Fruit fly (Drosophila melanogaster) whole organism, embryonic: ENCODE data around the gene sip3.

Experiments used
- CG12155 ChIP-seq: fragments of 200-800 bp; sonication (Bioruptor generic); optimal IDR thresholded peaks from 3 replicates; lab custom pipeline; 2016; ENCODE audit warnings: missing biosample characterization, missing genetic modification characterization
- CG12659 ChIP-seq: fragments of 200-800 bp; sonication (Bioruptor generic); optimal IDR thresholded peaks from 3 replicates; lab custom pipeline; 2017; ENCODE audit warnings: mild to moderate bottlenecking, missing biosample characterization, missing genetic modification reagents, missing genetic modification characterization
- CG1602 ChIP-seq: fragments of 200-800 bp; sonication (Bioruptor generic); optimal IDR thresholded peaks from 3 replicates; lab custom pipeline; 2016; ENCODE audit warnings: missing biosample characterization, missing genetic modification characterization
- CG1832 ChIP-seq: fragments of 200-800 bp; sonication (Bioruptor generic); optimal IDR thresholded peaks from 2 replicates; lab custom pipeline; 2017; ENCODE audit warnings: missing biosample characterization, mild to moderate bottlenecking, missing genetic modification characterization, inconsistent platforms
- CG2712 ChIP-seq: fragments of 200-800 bp; optimal IDR thresholded peaks from 3 replicates; lab custom pipeline; 2019; ENCODE audit warnings: missing biosample characterization, mild to moderate bottlenecking, missing genetic modification characterization, moderate library complexity
- CG30431 ChIP-seq: fragments of 200-800 bp; sonication (Bioruptor generic); optimal IDR thresholded peaks from 2 replicates; lab custom pipeline; 2017; ENCODE audit warnings: missing biosample characterization, missing genetic modification characterization
- CG32532 ChIP-seq: fragments of 200-800 bp; sonication (Bioruptor generic); IDR thresholded peaks from 2 replicates; pipeline ENCODE4 v1.3.6; 2022; ENCODE audit warnings: missing biosample characterization, missing genetic modification characterization
- CG4617 ChIP-seq: fragments of 200-800 bp; sonication (Bioruptor generic); optimal IDR thresholded peaks from 3 replicates; lab custom pipeline; 2016; ENCODE audit warnings: missing biosample characterization, missing genetic modification characterization, borderline replicate concordance
- CG5953 ChIP-seq: fragments of 200-800 bp; sonication (Bioruptor generic); IDR thresholded peaks from 2 replicates; pipeline ENCODE4 v1.3.6; 2022; ENCODE audit warnings: missing biosample characterization, missing genetic modification characterization
- CG7987 ChIP-seq: fragments of 200-800 bp; sonication (Bioruptor generic); optimal IDR thresholded peaks from 2 replicates; lab custom pipeline; 2018; ENCODE audit warnings: missing biosample characterization, mild to moderate bottlenecking, missing genetic modification characterization, moderate library complexity
- Camta ChIP-seq: fragments of 200-800 bp; sonication (Bioruptor generic); optimal IDR thresholded peaks from 2 replicates; lab custom pipeline; 2016; ENCODE audit warnings: missing biosample characterization, missing genetic modification characterization
- Drgx ChIP-seq: fragments of 200-800 bp; sonication (Bioruptor generic); IDR thresholded peaks from 2 replicates; pipeline ENCODE4 v1.3.6; 2022; ENCODE audit warnings: missing biosample characterization, missing genetic modification characterization
- E2f2 ChIP-seq: fragments of 200-800 bp; sonication (Bioruptor generic); IDR thresholded peaks from 2 replicates; pipeline ENCODE4 v1.3.6; 2022; ENCODE audit warnings: missing biosample characterization, missing genetic modification characterization
- Ets65A ChIP-seq: fragments of 200-800 bp; sonication (Bioruptor generic); peaks from one replicate; lab custom pipeline; 2016; ENCODE audit warnings: missing biosample characterization, missing genetic modification characterization
- H15 ChIP-seq: fragments of 200-800 bp; sonication (Bioruptor generic); IDR thresholded peaks from 3 replicates; pipeline ENCODE4 v1.3.6; 2022; ENCODE audit warnings: missing biosample characterization, missing genetic modification characterization
- Hey ChIP-seq: fragments of 200-800 bp; sonication (Bioruptor generic); optimal IDR thresholded peaks from 3 replicates; lab custom pipeline; 2018; ENCODE audit warnings: missing biosample characterization, mild to moderate bottlenecking, missing genetic modification characterization
- HmgZ ChIP-seq: fragments of 200-800 bp; sonication (Bioruptor generic); optimal IDR thresholded peaks from 2 replicates; lab custom pipeline; 2018; ENCODE audit warnings: missing biosample characterization, mild to moderate bottlenecking, missing genetic modification characterization
- Hr3 ChIP-seq: fragments of 200-800 bp; sonication (Bioruptor generic); optimal IDR thresholded peaks from 3 replicates; lab custom pipeline; 2016; ENCODE audit warnings: missing biosample characterization, missing genetic modification characterization
- Hsf ChIP-seq: fragments of 200-800 bp; sonication (Bioruptor generic); optimal IDR thresholded peaks from 3 replicates; lab custom pipeline; 2016; ENCODE audit warnings: missing biosample characterization, missing genetic modification characterization
- NK7.1 ChIP-seq: fragments of 200-800 bp; sonication (Bioruptor generic); optimal IDR thresholded peaks from 3 replicates; lab custom pipeline; 2016; ENCODE audit warnings: missing biosample characterization, missing genetic modification characterization
- Pdp1 ChIP-seq, 2 experiments: fragments of 200-800 bp; sonication (Bioruptor generic); optimal IDR thresholded peaks; 3 replicates each; lab custom pipeline; 2016; ENCODE audit warnings: missing biosample characterization in 2 of 2, missing genetic modification characterization in 2 of 2, mild to moderate bottlenecking in 1 of 2, moderate library complexity in 1 of 2
- Ravus ChIP-seq: fragments of 200-800 bp; sonication (Bioruptor generic); IDR thresholded peaks from 2 replicates; pipeline ENCODE4 v1.3.6; 2022; ENCODE audit warnings: missing biosample characterization, missing genetic modification characterization
- Sox100B ChIP-seq: fragments of 200-800 bp; sonication (Bioruptor generic); optimal IDR thresholded peaks from 3 replicates; lab custom pipeline; 2018; ENCODE audit warnings: missing biosample characterization, mild to moderate bottlenecking, missing genetic modification characterization
- Trl ChIP-seq, 3 experiments: fragments of >200 bp in 2 of 3; fragments of 200-800 bp in 1 of 3; sonication (Bioruptor generic) in 1 of 3; optimal IDR thresholded peaks; 2 replicates in 1 of 3; 3 replicates in 2 of 3; lab custom pipeline; 2016 to 2017; ENCODE audit warnings: missing biosample characterization in 1 of 3, missing genetic modification characterization in 1 of 3
- ase ChIP-seq: fragments of 200-800 bp; sonication (Bioruptor generic); IDR thresholded peaks from 3 replicates; pipeline ENCODE4 v1.3.6; 2022; ENCODE audit warnings: missing biosample characterization, missing genetic modification characterization
- cg ChIP-seq: fragments of 200-800 bp; sonication (Bioruptor generic); optimal IDR thresholded peaks from 3 replicates; lab custom pipeline; 2019; ENCODE audit warnings: missing biosample characterization, mild to moderate bottlenecking, missing genetic modification characterization, moderate library complexity
- chif ChIP-seq, 2 experiments: fragments of 200-800 bp; sonication (Bioruptor generic); optimal IDR thresholded peaks; 3 replicates each; lab custom pipeline; 2016; ENCODE audit warnings: missing biosample characterization in 2 of 2, missing genetic modification characterization in 2 of 2
- chm ChIP-seq: fragments of 200-800 bp; sonication (Bioruptor generic); IDR thresholded peaks from 2 replicates; pipeline ENCODE4 v1.3.6; 2022; ENCODE audit warnings: missing biosample characterization, missing genetic modification characterization
- crol ChIP-seq: fragments of 200-800 bp; sonication (Bioruptor generic); IDR thresholded peaks from 2 replicates; pipeline ENCODE4 v1.3.6; 2022; ENCODE audit warnings: missing biosample characterization, missing genetic modification characterization
- dan ChIP-seq: fragments of 200-800 bp; sonication (Bioruptor generic); IDR thresholded peaks from 2 replicates; pipeline ENCODE4 v1.3.6; 2022; ENCODE audit warnings: missing biosample characterization, missing genetic modification characterization
- dysf ChIP-seq: fragments of 200-800 bp; sonication (Bioruptor generic); IDR thresholded peaks from 3 replicates; pipeline ENCODE4 v1.3.6; 2022; ENCODE audit warnings: missing biosample characterization, missing genetic modification characterization
- en ChIP-seq: fragments of 200-800 bp; sonication (Bioruptor generic); optimal IDR thresholded peaks from 2 replicates; lab custom pipeline; 2016; ENCODE audit warnings: missing biosample characterization, missing genetic modification characterization
- gem ChIP-seq: fragments of 200-800 bp; sonication (Bioruptor generic); optimal IDR thresholded peaks from 2 replicates; lab custom pipeline; 2019; ENCODE audit warnings: missing biosample characterization, mild to moderate bottlenecking, missing genetic modification characterization, moderate library complexity
- hb ChIP-seq: fragments of 200-800 bp; sonication (Bioruptor generic); IDR thresholded peaks from 3 replicates; pipeline ENCODE4 v1.3.6; 2022; ENCODE audit warnings: missing biosample characterization, missing genetic modification characterization; ENCODE audit not compliant: partially characterized antibody
- ind ChIP-seq: fragments of 200-800 bp; sonication (Bioruptor generic); optimal IDR thresholded peaks from 3 replicates; lab custom pipeline; 2016; ENCODE audit warnings: missing biosample characterization, missing genetic modification characterization
- kah ChIP-seq: fragments of 200-800 bp; sonication (Bioruptor generic); optimal IDR thresholded peaks from 2 replicates; lab custom pipeline; 2018; ENCODE audit warnings: missing biosample characterization, mild to moderate bottlenecking, missing genetic modification characterization
- nerfin-1 ChIP-seq: fragments of 200-800 bp; sonication (Bioruptor generic); optimal IDR thresholded peaks from 3 replicates; lab custom pipeline; 2019; ENCODE audit warnings: missing biosample characterization, mild to moderate bottlenecking, missing genetic modification characterization, moderate library complexity
- phol ChIP-seq: fragments of 200-800 bp; sonication (Bioruptor generic); optimal IDR thresholded peaks from 3 replicates; lab custom pipeline; 2018; ENCODE audit warnings: missing biosample characterization, mild to moderate bottlenecking, missing genetic modification characterization, moderate library complexity
- prd ChIP-seq, 3 experiments: fragments of >200 bp in 2 of 3; fragments of 200-800 bp in 1 of 3; sonication (Bioruptor generic) in 1 of 3; optimal IDR thresholded peaks in 2 of 3; IDR thresholded peaks in 1 of 3; 2 replicates in 2 of 3; 3 replicates in 1 of 3; pipeline versions ENCODE4 v1.3.6 to Lab custom; 2017 to 2022; ENCODE audit warnings: missing biosample characterization in 1 of 3, missing genetic modification characterization in 1 of 3
- pum ChIP-seq: fragments of 200-800 bp; sonication (Bioruptor generic); optimal IDR thresholded peaks from 2 replicates; lab custom pipeline; 2016; ENCODE audit warnings: missing biosample characterization, missing genetic modification characterization
- pzg ChIP-seq: fragments of 200-800 bp; sonication (Bioruptor generic); optimal IDR thresholded peaks from 3 replicates; lab custom pipeline; 2018; ENCODE audit warnings: missing biosample characterization, mild to moderate bottlenecking, missing genetic modification characterization, moderate library complexity
- sens ChIP-seq: fragments of 200-800 bp; sonication (Bioruptor generic); peaks from one replicate; lab custom pipeline; 2016; ENCODE audit warnings: missing biosample characterization, missing genetic modification characterization
- sqz ChIP-seq: fragments of 200-800 bp; sonication (Bioruptor generic); optimal IDR thresholded peaks from 3 replicates; lab custom pipeline; 2018; ENCODE audit warnings: missing biosample characterization, mild to moderate bottlenecking, missing genetic modification characterization
- stwl ChIP-seq: fragments of 200-800 bp; sonication (Bioruptor generic); optimal IDR thresholded peaks from 3 replicates; lab custom pipeline; 2018; ENCODE audit warnings: missing biosample characterization, mild to moderate bottlenecking, missing genetic modification characterization, moderate library complexity
- tll ChIP-seq, 2 experiments: fragments of 200-800 bp in 1 of 2; fragments of >200 bp in 1 of 2; sonication (Bioruptor generic) in 1 of 2; optimal IDR thresholded peaks; 2 replicates each; lab custom pipeline; 2017 to 2019; ENCODE audit warnings: missing biosample characterization in 2 of 2, missing genetic modification characterization in 2 of 2, mild to moderate bottlenecking in 1 of 2, moderate library complexity in 1 of 2
- unc-4 ChIP-seq: fragments of 200-800 bp; sonication (Bioruptor generic); IDR thresholded peaks from 2 replicates; pipeline ENCODE4 v1.3.6; 2022; ENCODE audit warnings: missing biosample characterization, missing genetic modification characterization; ENCODE audit not compliant: partially characterized antibody
- wdn ChIP-seq: fragments of 200-800 bp; sonication (Bioruptor generic); IDR thresholded peaks from 2 replicates; pipeline ENCODE4 v1.3.6; 2022; ENCODE audit warnings: missing biosample characterization, missing genetic modification characterization
- wek ChIP-seq: fragments of 200-800 bp; sonication (Bioruptor generic); optimal IDR thresholded peaks from 3 replicates; lab custom pipeline; 2018; ENCODE audit warnings: missing biosample characterization, mild to moderate bottlenecking, missing genetic modification characterization, moderate library complexity

sip3 gene

DNA sequence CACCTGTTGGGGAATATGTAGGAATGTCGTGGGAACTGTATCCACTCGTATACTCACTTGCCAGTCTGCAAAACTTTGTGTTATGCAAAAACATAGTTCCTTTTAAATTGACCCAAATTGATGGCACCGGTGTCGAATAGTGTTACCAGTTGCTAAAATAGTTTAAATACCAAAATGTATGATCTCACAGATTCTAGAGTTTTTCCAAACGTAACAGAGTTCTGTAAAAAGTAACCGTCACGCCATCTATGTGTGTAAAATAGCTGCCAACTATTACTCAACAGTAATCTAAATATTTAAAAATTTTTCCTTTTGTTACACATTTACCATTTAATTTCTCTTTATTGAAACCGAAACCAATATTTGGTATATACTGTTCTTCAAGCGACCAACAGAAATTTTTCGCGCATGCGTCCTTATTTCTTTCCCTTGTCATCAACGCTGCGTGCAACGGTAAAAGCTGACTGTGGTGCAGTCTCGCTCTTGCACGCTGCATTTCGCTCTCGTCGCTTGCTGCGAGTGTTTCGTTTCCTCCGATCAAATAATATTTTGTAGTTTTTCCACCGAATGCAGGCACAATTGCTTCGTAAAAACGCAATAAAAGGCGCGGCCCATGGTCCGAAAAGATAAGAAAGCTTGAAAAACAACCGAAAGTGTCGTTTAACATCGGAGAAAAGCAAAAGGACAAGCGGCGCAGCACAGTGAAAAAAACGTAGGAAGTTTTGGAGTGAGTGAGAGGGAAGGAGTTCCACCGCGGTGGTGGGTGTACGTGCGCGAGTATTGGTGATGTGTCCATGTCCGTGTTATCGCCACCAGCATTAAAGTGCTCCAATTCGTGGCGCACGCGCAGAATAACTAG, 40.3 kb downstream of the sip3 start, which contains the start of the genes FeCH and RhoGAP100F (continued):
- TF ChIP-seq pzg (GFP tag; lab: Kevin White, UChicago), result peak; percentile 60
- TF ChIP-seq stwl, result peak; percentile 61
- peak; percentile 44 for TF ChIP-seq CG12155 (GFP tag; lab: Kevin White, UChicago)
- peak; percentile 49 for TF ChIP-seq CG12659 (GFP tag; lab: Kevin White, UChicago)
- TF ChIP-seq Trl (optimal IDR thresholded peaks at IDR 0.05; lab: Kevin White, UChicago), result peak in 1 of 2 experiments; percentile 41
- no peak for TF ChIP-seq Trl (GFP tag; optimal IDR thresholded peaks at IDR 0.05; lab: Kevin White, UChicago)
- no peak for TF ChIP-seq Drgx
- no peak for TF ChIP-seq Hsf (GFP tag; lab: Kevin White, UChicago)
- no peak for TF ChIP-seq wek
- TF ChIP-seq E2f2 (GFP tag; lab: Robert Waterston, UW), result peak; percentile 64
- TF ChIP-seq H15 (GFP tag; lab: Robert Waterston, UW), result no peak
- TF ChIP-seq Hey (tag; lab: Kevin White, UChicago), result no peak
- no peak for TF ChIP-seq chm (GFP tag; lab: Robert Waterston, UW)
- TF ChIP-seq CG30431 (GFP tag; lab: Kevin White, UChicago), result no peak
- peak; percentile 29 for TF ChIP-seq sens (GFP tag; lab: Kevin White, UChicago)
- TF ChIP-seq unc-4 (GFP tag; lab: Robert Waterston, UW), result 0 out of 2 replicates have a peak, but pooled peaks have one; percentile 26
- peak in 1 of 2 experiments; percentile 96 for TF ChIP-seq Pdp1 (GFP tag; optimal IDR thresholded peaks at IDR 0.05; lab: Kevin White, UChicago)
- TF ChIP-seq Sox100B (GFP tag; lab: Kevin White, UChicago), result no peak
- no peak for TF ChIP-seq kah
- no peak for TF ChIP-seq nerfin-1 (tag; lab: Kevin White, UChicago)
- TF ChIP-seq crol, result no peak
- no peak for TF ChIP-seq hb (GFP tag; lab: Robert Waterston, UW)
- TF ChIP-seq Ets65A, result peak; percentile 29
- no peak for TF ChIP-seq Camta
- TF ChIP-seq prd (optimal IDR thresholded peaks at IDR 0.05; lab: Kevin White, UChicago), result no peak
- TF ChIP-seq prd (GFP tag; IDR thresholded peaks at IDR 0.05; lab: Robert Waterston, UW), result no peak
- peak; percentile 2 for TF ChIP-seq HmgZ (tag; lab: Kevin White, UChicago)
- TF ChIP-seq sqz (GFP tag; lab: Kevin White, UChicago), result peak; percentile 52
- no peak for TF ChIP-seq tll (GFP tag; optimal IDR thresholded peaks at IDR 0.05; lab: Kevin White, UChicago)
- TF ChIP-seq Hr3 (GFP tag; lab: Kevin White, UChicago), result peak; percentile 49
- TF ChIP-seq wdn, result no peak
- TF ChIP-seq CG32532 (GFP tag; lab: Robert Waterston, UW), result no peak
- TF ChIP-seq ind (GFP tag; lab: Kevin White, UChicago), result no peak
- TF ChIP-seq phol (tag; lab: Kevin White, UChicago), result no peak
- TF ChIP-seq CG1602 (GFP tag; lab: Kevin White, UChicago), result no peak
- TF ChIP-seq chif (GFP tag; optimal IDR thresholded peaks at IDR 0.05; lab: Kevin White, UChicago), result no peak
- peak; percentile 3 for TF ChIP-seq CG2712 (tag; lab: Kevin White, UChicago)
- TF ChIP-seq CG5953 (GFP tag; lab: Robert Waterston, UW), result no peak
- 0 out of 3 replicates have a peak, but pooled peaks have one; percentile 16 for TF ChIP-seq dysf (GFP tag; lab: Robert Waterston, UW)
- TF ChIP-seq Ravus (GFP tag; lab: Robert Waterston, UW), result no peak
- no peak for TF ChIP-seq CG7987
- no peak for TF ChIP-seq ase (GFP tag; lab: Robert Waterston, UW)
- no peak for TF ChIP-seq gem (tag; lab: Kevin White, UChicago)
- no peak for TF ChIP-seq en (GFP tag; lab: Kevin White, UChicago)
- TF ChIP-seq CG1832, result peak; percentile 36
- no peak for TF ChIP-seq pum (GFP tag; lab: Kevin White, UChicago)
- no peak for TF ChIP-seq dan (GFP tag; lab: Robert Waterston, UW)
- TF ChIP-seq cg (GFP tag; lab: Kevin White, UChicago), result peak; percentile 56
- no peak for TF ChIP-seq NK7.1 (GFP tag; lab: Kevin White, UChicago)
- peak; percentile 6 for TF ChIP-seq CG4617 (GFP tag; lab: Kevin White, UChicago)
